Fruit fly (Drosophila melanogaster) whole organism, prepupa: Measurements from ENCODE around the gene bark.

Source experiments
- CG10631 ChIP-seq: fragments of 200-800 bp; sonication (Bioruptor generic); optimal IDR thresholded peaks from 2 replicates; lab custom pipeline; 2016; ENCODE audit warnings: missing biosample characterization, missing genetic modification characterization
- CG11294 ChIP-seq: fragments of 200-800 bp; sonication (Bioruptor generic); IDR thresholded peaks from 2 replicates; pipeline ENCODE4 v1.3.6; 2022; ENCODE audit warnings: missing biosample characterization, missing genetic modification characterization
- CG11762 ChIP-seq: fragments of 200-800 bp; sonication (Bioruptor generic); optimal IDR thresholded peaks from 3 replicates; lab custom pipeline; 2016; ENCODE audit warnings: missing biosample characterization, missing genetic modification characterization; ENCODE audit not compliant: insufficient read depth
- CG11902 ChIP-seq: fragments of 200-800 bp; sonication (Bioruptor generic); optimal IDR thresholded peaks from 3 replicates; lab custom pipeline; 2016; ENCODE audit warnings: missing biosample characterization, missing genetic modification characterization
- CG15336 ChIP-seq: fragments of 200-800 bp; sonication (Bioruptor generic); IDR thresholded peaks from 2 replicates; pipeline ENCODE4 v1.3.6; 2022; ENCODE audit warnings: missing biosample characterization, missing genetic modification characterization
- CG1621 ChIP-seq: fragments of 200-800 bp; sonication (Bioruptor generic); optimal IDR thresholded peaks from 3 replicates; lab custom pipeline; 2018; ENCODE audit warnings: missing biosample characterization, mild to moderate bottlenecking, missing genetic modification characterization
- CG16779 ChIP-seq: fragments of 200-800 bp; sonication (Bioruptor generic); optimal IDR thresholded peaks from 3 replicates; lab custom pipeline; 2017; ENCODE audit warnings: missing biosample characterization, mild to moderate bottlenecking, missing genetic modification characterization
- CG32006 ChIP-seq: fragments of 200-800 bp; sonication (Bioruptor generic); optimal IDR thresholded peaks from 3 replicates; lab custom pipeline; 2017; ENCODE audit warnings: missing biosample characterization, mild to moderate bottlenecking, missing genetic modification characterization
- CG34406 ChIP-seq: fragments of 200-800 bp; sonication (Bioruptor generic); optimal IDR thresholded peaks from 3 replicates; lab custom pipeline; 2016; ENCODE audit warnings: missing biosample characterization, missing genetic modification characterization
- CG3919 ChIP-seq: fragments of 200-800 bp; sonication (Bioruptor generic); optimal IDR thresholded peaks from 3 replicates; lab custom pipeline; 2016; ENCODE audit warnings: missing biosample characterization, missing genetic modification characterization
- CG4318 ChIP-seq: fragments of 200-800 bp; sonication (Bioruptor generic); optimal IDR thresholded peaks from 3 replicates; lab custom pipeline; 2017; ENCODE audit warnings: missing biosample characterization, mild to moderate bottlenecking, missing genetic modification characterization
- CG6276 ChIP-seq: fragments of 200-800 bp; sonication (Bioruptor generic); optimal IDR thresholded peaks from 2 replicates; lab custom pipeline; 2017; ENCODE audit warnings: missing biosample characterization, mild to moderate bottlenecking, missing genetic modification characterization
- CG6792 ChIP-seq: fragments of 200-800 bp; sonication (Bioruptor generic); optimal IDR thresholded peaks from 3 replicates; lab custom pipeline; 2016; ENCODE audit warnings: missing biosample characterization, missing genetic modification characterization
- CG6808 ChIP-seq: fragments of 200-800 bp; sonication (Bioruptor generic); optimal IDR thresholded peaks from 3 replicates; lab custom pipeline; 2017; ENCODE audit warnings: missing biosample characterization, missing genetic modification characterization, mild to moderate bottlenecking, moderate library complexity, missing genetic modification reagents
- CG6854 ChIP-seq: fragments of 200-800 bp; sonication (Bioruptor generic); optimal IDR thresholded peaks from 2 replicates; lab custom pipeline; 2017; ENCODE audit warnings: missing biosample characterization, mild to moderate bottlenecking, missing genetic modification characterization
- CG7368 ChIP-seq: fragments of 200-800 bp; sonication (Bioruptor generic); optimal IDR thresholded peaks from 3 replicates; lab custom pipeline; 2016; ENCODE audit warnings: missing biosample characterization, missing genetic modification characterization
- CG8119 ChIP-seq: fragments of 200-800 bp; sonication (Bioruptor generic); IDR thresholded peaks from 3 replicates; pipeline ENCODE4 v1.3.6; 2022; ENCODE audit warnings: missing biosample characterization, missing genetic modification characterization
- CG8319 ChIP-seq: fragments of 200-800 bp; sonication (Bioruptor generic); optimal IDR thresholded peaks from 3 replicates; lab custom pipeline; 2016; ENCODE audit warnings: missing biosample characterization, missing genetic modification characterization
- CG8632 ChIP-seq: fragments of 200-800 bp; sonication (Bioruptor generic); optimal IDR thresholded peaks from 3 replicates; lab custom pipeline; 2016; ENCODE audit warnings: missing biosample characterization, missing genetic modification characterization
- CG9139 ChIP-seq: fragments of 200-800 bp; sonication (Bioruptor generic); optimal IDR thresholded peaks from 3 replicates; lab custom pipeline; 2017; ENCODE audit warnings: missing biosample characterization, mild to moderate bottlenecking, missing genetic modification characterization
- Eip75B ChIP-seq: fragments of 200-800 bp; sonication (Bioruptor generic); optimal IDR thresholded peaks from 3 replicates; lab custom pipeline; 2016; ENCODE audit warnings: missing biosample characterization, missing genetic modification characterization
- Eip78C ChIP-seq: fragments of 200-800 bp; sonication (Bioruptor generic); peaks from one replicate; lab custom pipeline; 2016; ENCODE audit warnings: missing biosample characterization, missing genetic modification characterization
- Eip93F ChIP-seq: fragments of 200-800 bp; sonication (Bioruptor generic); optimal IDR thresholded peaks from 2 replicates; lab custom pipeline; 2016; ENCODE audit warnings: missing biosample characterization, mild to moderate bottlenecking, missing genetic modification characterization
- Ets21C ChIP-seq: fragments of 200-800 bp; sonication (Bioruptor generic); optimal IDR thresholded peaks from 3 replicates; lab custom pipeline; 2016; ENCODE audit warnings: missing biosample characterization, missing genetic modification characterization
- Ets96B ChIP-seq: fragments of 200-800 bp; optimal IDR thresholded peaks from 2 replicates; lab custom pipeline; 2019; ENCODE audit warnings: missing biosample characterization, mild to moderate bottlenecking, missing genetic modification characterization, moderate library complexity
- Gug ChIP-seq: fragments of 200-800 bp; sonication (Bioruptor generic); IDR thresholded peaks from 2 replicates; pipeline ENCODE4 v1.3.6; 2022; ENCODE audit warnings: missing biosample characterization, missing genetic modification characterization
- Hr38 ChIP-seq: sonication (Bioruptor generic); optimal IDR thresholded peaks from 2 replicates; lab custom pipeline; 2016; ENCODE audit warnings: missing biosample characterization, missing genetic modification characterization
- Hr39 ChIP-seq: fragments of 200-800 bp; sonication (Bioruptor generic); optimal IDR thresholded peaks from 2 replicates; lab custom pipeline; 2016; ENCODE audit warnings: missing biosample characterization, missing genetic modification characterization
- Hr4 ChIP-seq: fragments of 200-800 bp; sonication (Bioruptor generic); optimal IDR thresholded peaks from 3 replicates; lab custom pipeline; 2016; ENCODE audit warnings: missing biosample characterization, missing genetic modification characterization
- Lpt ChIP-seq: fragments of 200-800 bp; sonication (Bioruptor generic); optimal IDR thresholded peaks from 3 replicates; lab custom pipeline; 2016; ENCODE audit warnings: missing biosample characterization, missing genetic modification characterization
- OdsH ChIP-seq: fragments of 200-800 bp; sonication (Bioruptor generic); optimal IDR thresholded peaks from 3 replicates; lab custom pipeline; 2016; ENCODE audit warnings: missing biosample characterization, missing genetic modification characterization
- Smox ChIP-seq: fragments of 200-800 bp; sonication (Bioruptor generic); optimal IDR thresholded peaks from 3 replicates; lab custom pipeline; 2016; ENCODE audit warnings: missing biosample characterization, missing genetic modification characterization
- Sox102F ChIP-seq: fragments of 200-800 bp; sonication (Bioruptor generic); optimal IDR thresholded peaks from 2 replicates; lab custom pipeline; 2016; ENCODE audit warnings: missing biosample characterization, mild to moderate bottlenecking, missing genetic modification characterization
- Sox14 ChIP-seq: fragments of 200-800 bp; sonication (Bioruptor generic); optimal IDR thresholded peaks from 3 replicates; lab custom pipeline; 2016; ENCODE audit warnings: missing biosample characterization, missing genetic modification characterization
- Sox15 ChIP-seq: fragments of 200-800 bp; sonication (Bioruptor generic); optimal IDR thresholded peaks from 3 replicates; lab custom pipeline; 2016; ENCODE audit warnings: missing biosample characterization, missing genetic modification characterization
- achi ChIP-seq: fragments of 200-800 bp; sonication (Bioruptor generic); optimal IDR thresholded peaks from 3 replicates; lab custom pipeline; 2016; ENCODE audit warnings: missing biosample characterization, missing genetic modification characterization
- acj6 ChIP-seq: fragments of 200-800 bp; sonication (Bioruptor generic); optimal IDR thresholded peaks from 3 replicates; lab custom pipeline; 2016; ENCODE audit warnings: missing biosample characterization, missing genetic modification characterization
- cyc ChIP-seq: fragments of 200-800 bp; sonication (Bioruptor generic); optimal IDR thresholded peaks from 3 replicates; lab custom pipeline; 2016; ENCODE audit warnings: missing biosample characterization, missing genetic modification characterization
- dac ChIP-seq: fragments of 200-800 bp; sonication (Bioruptor generic); optimal IDR thresholded peaks from 2 replicates; lab custom pipeline; 2017; ENCODE audit warnings: missing biosample characterization, mild to moderate bottlenecking, missing genetic modification characterization
- dsx ChIP-seq: fragments of 200-800 bp; optimal IDR thresholded peaks from 3 replicates; lab custom pipeline; 2019; ENCODE audit warnings: missing biosample characterization, mild to moderate bottlenecking, missing genetic modification characterization, moderate library complexity; ENCODE audit not compliant: poor library complexity, severe bottlenecking
- eg ChIP-seq: fragments of 200-800 bp; sonication (Bioruptor generic); IDR thresholded peaks from 3 replicates; pipeline ENCODE4 v1.3.6; 2022; ENCODE audit warnings: missing biosample characterization, missing genetic modification characterization
- esn ChIP-seq: fragments of 200-800 bp; sonication (Bioruptor generic); optimal IDR thresholded peaks from 2 replicates; lab custom pipeline; 2016; ENCODE audit warnings: missing biosample characterization, mild to moderate bottlenecking, missing genetic modification characterization, moderate library complexity
- fd59A ChIP-seq: fragments of 200-800 bp; sonication (Bioruptor generic); optimal IDR thresholded peaks from 2 replicates; lab custom pipeline; 2017; ENCODE audit warnings: missing biosample characterization, mild to moderate bottlenecking, missing genetic modification characterization, missing genetic modification reagents
- pdm3 ChIP-seq: fragments of 200-800 bp; sonication (Bioruptor generic); optimal IDR thresholded peaks from 3 replicates; lab custom pipeline; 2016; ENCODE audit warnings: missing biosample characterization, missing genetic modification characterization
- spab ChIP-seq: fragments of 200-800 bp; sonication (Bioruptor generic); optimal IDR thresholded peaks from 2 replicates; lab custom pipeline; 2017; ENCODE audit warnings: missing biosample characterization, mild to moderate bottlenecking, missing genetic modification characterization, missing genetic modification reagents
- ss ChIP-seq, 2 experiments: fragments of 200-800 bp; sonication (Bioruptor generic); optimal IDR thresholded peaks; 2 replicates in 1 of 2; 3 replicates in 1 of 2; lab custom pipeline; 2017 to 2018; ENCODE audit warnings: mild to moderate bottlenecking in 2 of 2, missing biosample characterization in 2 of 2, missing genetic modification characterization in 2 of 2, moderate library complexity in 1 of 2
- svp ChIP-seq: fragments of 200-800 bp; sonication (Bioruptor generic); peaks from one replicate; lab custom pipeline; 2016; ENCODE audit warnings: missing biosample characterization, missing genetic modification characterization
- topi ChIP-seq: fragments of 200-800 bp; sonication (Bioruptor generic); optimal IDR thresholded peaks from 3 replicates; lab custom pipeline; 2016; ENCODE audit warnings: missing biosample characterization, missing genetic modification characterization
- vri ChIP-seq: fragments of 200-800 bp; sonication (Bioruptor generic); optimal IDR thresholded peaks from 3 replicates; lab custom pipeline; 2016; ENCODE audit warnings: missing biosample characterization, mild to moderate bottlenecking, missing genetic modification characterization

bark gene

dm6 chr2L:3840975-3841374 is 54.0 kb downstream of the bark start (continued):
- TF ChIP-seq dsx, result peak; percentile 1
- TF ChIP-seq esn (GFP tag; lab: Kevin White, UChicago), result no peak
- TF ChIP-seq CG11762 (GFP tag; lab: Kevin White, UChicago), result no peak
- no peak for TF ChIP-seq svp (GFP tag; lab: Kevin White, UChicago)
- TF ChIP-seq spab (GFP tag; lab: Kevin White, UChicago), result peak; percentile 5
- peak; percentile 11 for TF ChIP-seq topi (GFP tag; lab: Kevin White, UChicago)
- peak; percentile 32 for TF ChIP-seq Ets96B
- no peak for TF ChIP-seq CG11902 (GFP tag; lab: Kevin White, UChicago)
- peak; percentile 8 for TF ChIP-seq achi (GFP tag; lab: Kevin White, UChicago)
- no peak for TF ChIP-seq Sox15
- no peak for TF ChIP-seq CG9139 (GFP tag; lab: Kevin White, UChicago)
- TF ChIP-seq CG6854 (GFP tag; lab: Kevin White, UChicago), result no peak
- no peak for TF ChIP-seq CG6792 (GFP tag; lab: Kevin White, UChicago)
- no peak for TF ChIP-seq acj6 (GFP tag; lab: Kevin White, UChicago)

DNA sequence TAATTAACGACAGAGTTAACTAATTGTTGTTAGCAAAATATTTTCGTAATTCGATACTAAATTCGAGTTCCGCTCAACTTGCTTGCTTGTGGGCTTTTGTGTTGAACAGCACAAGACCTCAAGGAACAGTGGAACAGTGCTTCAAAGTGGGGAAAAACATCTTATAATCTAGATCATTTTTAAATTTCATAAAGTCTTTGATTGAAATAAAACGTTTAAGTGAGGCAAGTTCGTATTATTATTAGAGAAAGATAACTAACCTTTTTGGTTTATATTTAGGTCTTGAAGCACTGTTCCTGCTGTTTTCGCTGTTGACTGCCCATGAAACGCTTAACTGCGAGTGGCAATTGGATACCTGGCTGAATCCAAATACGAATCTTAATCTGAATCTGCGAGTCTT is 57.2 kb downstream of the bark start:
- TF ChIP-seq Hr4 (GFP tag; lab: Kevin White, UChicago), result no peak
- no peak for TF ChIP-seq Lpt (GFP tag; lab: Kevin White, UChicago)
- TF ChIP-seq achi (GFP tag; lab: Kevin White, UChicago), result no peak
- TF ChIP-seq CG3919, result no peak
- no peak for TF ChIP-seq dac (GFP tag; lab: Kevin White, UChicago)
- TF ChIP-seq CG6276 (GFP tag; lab: Kevin White, UChicago), result no peak
- TF ChIP-seq CG4318 (GFP tag; lab: Kevin White, UChicago), result no peak
- TF ChIP-seq CG34406, result peak; percentile 33
- peak; percentile 43 for TF ChIP-seq Smox (GFP tag; lab: Kevin White, UChicago)
- TF ChIP-seq CG1621, result no peak
- TF ChIP-seq CG6854 (GFP tag; lab: Kevin White, UChicago), result no peak
- TF ChIP-seq topi (GFP tag; lab: Kevin White, UChicago), result no peak
- TF ChIP-seq Sox14 (GFP tag; lab: Kevin White, UChicago), result peak; percentile 28
- peak; percentile 55 for TF ChIP-seq esn (GFP tag; lab: Kevin White, UChicago)
- no peak for TF ChIP-seq CG7368 (GFP tag; lab: Kevin White, UChicago)
- TF ChIP-seq Hr38 (GFP tag; lab: Kevin White, UChicago), result no peak
- TF ChIP-seq CG32006, result peak; percentile 9
- TF ChIP-seq CG10631, result no peak
- TF ChIP-seq Eip78C (GFP tag; lab: Kevin White, UChicago), result no peak
- TF ChIP-seq dsx, result no peak
- peak; percentile 49 for TF ChIP-seq Hr39 (GFP tag; lab: Kevin White, UChicago)
- TF ChIP-seq Sox15, result no peak
- no peak for TF ChIP-seq Eip93F (GFP tag; lab: Kevin White, UChicago)
- no peak for TF ChIP-seq ss (GFP tag; optimal IDR thresholded peaks at IDR 0.05; lab: Kevin White, UChicago)
- TF ChIP-seq eg (GFP tag; lab: Robert Waterston, UW), result no peak
- no peak for TF ChIP-seq CG8632
- no peak for TF ChIP-seq CG11902 (GFP tag; lab: Kevin White, UChicago)
- TF ChIP-seq cyc, result no peak
- TF ChIP-seq CG6792 (GFP tag; lab: Kevin White, UChicago), result no peak
- TF ChIP-seq CG8319, result no peak
- no peak for TF ChIP-seq fd59A
- no peak for TF ChIP-seq CG16779 (tag; lab: Kevin White, UChicago)
- TF ChIP-seq Gug (GFP tag; lab: Robert Waterston, UW), result no peak
- peak; percentile 11 for TF ChIP-seq Eip75B (GFP tag; lab: Kevin White, UChicago)
- no peak for TF ChIP-seq CG9139 (GFP tag; lab: Kevin White, UChicago)
- peak; percentile 37 for TF ChIP-seq pdm3 (GFP tag; lab: Kevin White, UChicago)
- TF ChIP-seq acj6 (GFP tag; lab: Kevin White, UChicago), result peak; percentile 33
- TF ChIP-seq vri (GFP tag; lab: Kevin White, UChicago), result peak; percentile 41
- peak; percentile 21 for TF ChIP-seq OdsH (GFP tag; lab: Kevin White, UChicago)
- no peak for TF ChIP-seq CG11294
- TF ChIP-seq CG8119, result no peak
- no peak for TF ChIP-seq CG15336 (GFP tag; lab: Robert Waterston, UW)
- peak; percentile 53 for TF ChIP-seq Sox102F
- TF ChIP-seq CG6808, result no peak
- peak; percentile 24 for TF ChIP-seq Ets21C (GFP tag; lab: Kevin White, UChicago)
- TF ChIP-seq CG11762 (GFP tag; lab: Kevin White, UChicago), result no peak
